Fruit fly (Drosophila melanogaster) whole organism, embryonic: Measurements from ENCODE around the gene Atx-1.
A peak's percentile ranks its signal among the peaks of the same experiment; 100 is the strongest.

Source experiments
- Blimp-1 ChIP-seq: fragments of 200-800 bp; sonication (Bioruptor generic); optimal IDR thresholded peaks from 3 replicates; lab custom pipeline; 2018; ENCODE audit warnings: missing biosample characterization, missing genetic modification characterization, mild to moderate bottlenecking, moderate library complexity, missing genetic modification reagents
- CG10209 ChIP-seq: fragments of 200-800 bp; sonication (Bioruptor generic); optimal IDR thresholded peaks from 3 replicates; lab custom pipeline; 2017; ENCODE audit warnings: missing biosample characterization, mild to moderate bottlenecking, missing genetic modification characterization, missing genetic modification reagents
- CG1024 ChIP-seq: fragments of 200-800 bp; sonication (Bioruptor generic); IDR thresholded peaks from 2 replicates; pipeline ENCODE4 v1.3.6; 2022; ENCODE audit warnings: missing biosample characterization, missing genetic modification characterization
- CG10366 ChIP-seq: fragments of 200-800 bp; sonication (Bioruptor generic); IDR thresholded peaks from 2 replicates; pipeline ENCODE4 v1.3.6; 2022; ENCODE audit warnings: missing biosample characterization, missing genetic modification characterization
- CG10543 ChIP-seq: fragments of 200-800 bp; sonication (Bioruptor generic); optimal IDR thresholded peaks from 3 replicates; lab custom pipeline; 2017; ENCODE audit warnings: missing biosample characterization, mild to moderate bottlenecking, missing genetic modification characterization, moderate library complexity
- CG11695 ChIP-seq: fragments of 200-800 bp; sonication (Bioruptor generic); IDR thresholded peaks from 3 replicates; pipeline ENCODE4 v1.3.6; 2022; ENCODE audit warnings: missing biosample characterization, missing genetic modification characterization
- CG12104 ChIP-seq: fragments of 200-800 bp; sonication (Bioruptor generic); optimal IDR thresholded peaks from 3 replicates; lab custom pipeline; 2016; ENCODE audit warnings: missing biosample characterization, missing genetic modification characterization
- CG14860 ChIP-seq: fragments of 200-800 bp; sonication (Bioruptor generic); IDR thresholded peaks from 3 replicates; pipeline ENCODE4 v1.3.6; 2022; ENCODE audit warnings: missing biosample characterization, missing genetic modification characterization; ENCODE audit not compliant: partially characterized antibody
- CG1603 ChIP-seq: fragments of 200-800 bp; sonication (Bioruptor generic); optimal IDR thresholded peaks from 2 replicates; lab custom pipeline; 2019; ENCODE audit warnings: missing biosample characterization, mild to moderate bottlenecking, missing genetic modification characterization, moderate library complexity
- CG18764 ChIP-seq: fragments of 200-800 bp; sonication (Bioruptor generic); optimal IDR thresholded peaks from 3 replicates; lab custom pipeline; 2016; ENCODE audit warnings: missing biosample characterization, missing genetic modification characterization
- CG32767 ChIP-seq: fragments of 200-800 bp; sonication (Bioruptor generic); IDR thresholded peaks from 2 replicates; pipeline ENCODE4 v1.3.6; 2022; ENCODE audit warnings: missing biosample characterization, missing genetic modification characterization
- CG4617 ChIP-seq: fragments of 200-800 bp; sonication (Bioruptor generic); optimal IDR thresholded peaks from 3 replicates; lab custom pipeline; 2016; ENCODE audit warnings: missing biosample characterization, missing genetic modification characterization, borderline replicate concordance
- CG6175 ChIP-seq: fragments of 200-800 bp; sonication (Bioruptor generic); IDR thresholded peaks from 3 replicates; pipeline ENCODE4 v1.3.6; 2022; ENCODE audit warnings: missing biosample characterization, missing genetic modification characterization
- CG6654 ChIP-seq: fragments of 200-800 bp; sonication (Bioruptor generic); optimal IDR thresholded peaks from 2 replicates; lab custom pipeline; 2017; ENCODE audit warnings: missing biosample characterization, mild to moderate bottlenecking, missing genetic modification characterization
- CG7745 ChIP-seq: fragments of 200-800 bp; sonication (Bioruptor generic); optimal IDR thresholded peaks from 2 replicates; lab custom pipeline; 2018; ENCODE audit warnings: missing biosample characterization, mild to moderate bottlenecking, missing genetic modification characterization, moderate library complexity
- CG8388 ChIP-seq: fragments of 200-800 bp; sonication (Bioruptor generic); optimal IDR thresholded peaks from 2 replicates; lab custom pipeline; 2019; ENCODE audit warnings: missing biosample characterization, mild to moderate bottlenecking, missing genetic modification characterization, moderate library complexity
- CG9797 ChIP-seq: fragments of 200-800 bp; sonication (Bioruptor generic); optimal IDR thresholded peaks from 3 replicates; lab custom pipeline; 2018; ENCODE audit warnings: missing biosample characterization, mild to moderate bottlenecking, missing genetic modification characterization
- Chrac-16 ChIP-seq: fragments of 200-800 bp; sonication (Bioruptor generic); optimal IDR thresholded peaks from 3 replicates; lab custom pipeline; 2016; ENCODE audit warnings: missing biosample characterization, missing genetic modification characterization
- CkIIα-i1 ChIP-seq: fragments of 200-800 bp; sonication (Bioruptor generic); IDR thresholded peaks from 2 replicates; pipeline ENCODE4 v1.3.6; 2022; ENCODE audit warnings: missing biosample characterization, missing genetic modification characterization
- D19A ChIP-seq: fragments of 200-800 bp; optimal IDR thresholded peaks from 3 replicates; lab custom pipeline; 2019; ENCODE audit warnings: missing biosample characterization, mild to moderate bottlenecking, missing genetic modification characterization, moderate library complexity
- Dbx ChIP-seq: fragments of 200-800 bp; sonication (Bioruptor generic); IDR thresholded peaks from 3 replicates; pipeline ENCODE4 v1.3.6; 2022; ENCODE audit warnings: missing biosample characterization, missing genetic modification characterization
- Deaf1 ChIP-seq: fragments of 200-800 bp; optimal IDR thresholded peaks from 3 replicates; lab custom pipeline; 2019; ENCODE audit warnings: missing biosample characterization, mild to moderate bottlenecking, missing genetic modification characterization, moderate library complexity
- Dip3 ChIP-seq: fragments of 200-800 bp; sonication (Bioruptor generic); optimal IDR thresholded peaks from 3 replicates; lab custom pipeline; 2016; ENCODE audit warnings: missing biosample characterization, missing genetic modification characterization
- Dref ChIP-seq: fragments of 200-800 bp; sonication (Bioruptor generic); IDR thresholded peaks from 2 replicates; pipeline ENCODE4 v1.3.6; 2022; ENCODE audit warnings: missing biosample characterization, missing genetic modification characterization
- Hr51 ChIP-seq, 2 experiments: fragments of 200-800 bp; sonication (Bioruptor generic); optimal IDR thresholded peaks; 2 replicates in 1 of 2; 3 replicates in 1 of 2; lab custom pipeline; 2016 to 2018; ENCODE audit warnings: missing biosample characterization in 2 of 2, missing genetic modification characterization in 2 of 2, mild to moderate bottlenecking in 1 of 2, moderate library complexity in 1 of 2
- Hr78 ChIP-seq, 2 experiments: fragments of 200-800 bp in 1 of 2; fragments of >200 bp in 1 of 2; sonication (Bioruptor generic) in 1 of 2; optimal IDR thresholded peaks; 2 replicates each; lab custom pipeline; 2017 to 2019; ENCODE audit warnings: missing biosample characterization in 2 of 2, missing genetic modification characterization in 2 of 2, mild to moderate bottlenecking in 1 of 2, moderate library complexity in 1 of 2
- Hsf ChIP-seq: fragments of 200-800 bp; sonication (Bioruptor generic); optimal IDR thresholded peaks from 3 replicates; lab custom pipeline; 2016; ENCODE audit warnings: missing biosample characterization, missing genetic modification characterization
- MBD-R2 ChIP-seq: fragments of 200-800 bp; sonication (Bioruptor generic); IDR thresholded peaks from 2 replicates; pipeline ENCODE4 v1.3.6; 2022; ENCODE audit warnings: missing biosample characterization, missing genetic modification characterization
- Mad ChIP-seq: fragments of 200-800 bp; sonication (Bioruptor generic); optimal IDR thresholded peaks from 2 replicates; lab custom pipeline; 2016; ENCODE audit warnings: missing biosample characterization, missing genetic modification characterization
- Nf-YB ChIP-seq: fragments of 200-800 bp; sonication (Bioruptor generic); optimal IDR thresholded peaks from 3 replicates; lab custom pipeline; 2019; ENCODE audit warnings: missing biosample characterization, mild to moderate bottlenecking, missing genetic modification characterization, moderate library complexity
- Sox100B ChIP-seq: fragments of 200-800 bp; sonication (Bioruptor generic); optimal IDR thresholded peaks from 3 replicates; lab custom pipeline; 2018; ENCODE audit warnings: missing biosample characterization, mild to moderate bottlenecking, missing genetic modification characterization
- insv ChIP-seq, 2 experiments: fragments of 200-800 bp; sonication (Bioruptor generic); optimal IDR thresholded peaks; 3 replicates each; lab custom pipeline; 2016 to 2018; ENCODE audit warnings: missing biosample characterization in 2 of 2, missing genetic modification characterization in 2 of 2
- kay ChIP-seq: fragments of 200-800 bp; sonication (Bioruptor generic); optimal IDR thresholded peaks from 2 replicates; lab custom pipeline; 2016; ENCODE audit warnings: missing biosample characterization, missing genetic modification characterization
- lilli ChIP-seq: fragments of 200-800 bp; sonication (Bioruptor generic); optimal IDR thresholded peaks from 3 replicates; lab custom pipeline; 2016; ENCODE audit warnings: missing biosample characterization, missing genetic modification characterization
- lov ChIP-seq, 2 experiments: fragments of 200-800 bp in 1 of 2; fragments of >200 bp in 1 of 2; sonication (Bioruptor generic) in 1 of 2; IDR thresholded peaks in 1 of 2; optimal IDR thresholded peaks in 1 of 2; 2 replicates in 1 of 2; 3 replicates in 1 of 2; pipeline versions ENCODE4 v1.3.6 to Lab custom; 2017 to 2022; ENCODE audit warnings: missing biosample characterization in 1 of 2, missing genetic modification characterization in 1 of 2
- maf-S ChIP-seq: fragments of 200-800 bp; sonication (Bioruptor generic); optimal IDR thresholded peaks from 2 replicates; lab custom pipeline; 2016; ENCODE audit warnings: missing biosample characterization, missing genetic modification characterization
- mam ChIP-seq: fragments of 200-800 bp; sonication (Bioruptor generic); optimal IDR thresholded peaks from 3 replicates; lab custom pipeline; 2016; ENCODE audit warnings: missing biosample characterization, missing genetic modification characterization
- nerfin-1 ChIP-seq: fragments of 200-800 bp; sonication (Bioruptor generic); optimal IDR thresholded peaks from 3 replicates; lab custom pipeline; 2019; ENCODE audit warnings: missing biosample characterization, mild to moderate bottlenecking, missing genetic modification characterization, moderate library complexity
- p53 ChIP-seq: fragments of 200-800 bp; sonication (Bioruptor generic); optimal IDR thresholded peaks from 2 replicates; lab custom pipeline; 2016; ENCODE audit warnings: missing biosample characterization, missing genetic modification characterization
- peb ChIP-seq: fragments of 200-800 bp; sonication (Bioruptor generic); IDR thresholded peaks from 2 replicates; pipeline ENCODE4 v1.3.6; 2022; ENCODE audit warnings: missing biosample characterization, missing genetic modification characterization
- prd ChIP-seq, 3 experiments: fragments of >200 bp in 2 of 3; fragments of 200-800 bp in 1 of 3; sonication (Bioruptor generic) in 1 of 3; optimal IDR thresholded peaks in 2 of 3; IDR thresholded peaks in 1 of 3; 2 replicates in 2 of 3; 3 replicates in 1 of 3; pipeline versions ENCODE4 v1.3.6 to Lab custom; 2017 to 2022; ENCODE audit warnings: missing biosample characterization in 1 of 3, missing genetic modification characterization in 1 of 3
- ro ChIP-seq: fragments of 200-800 bp; sonication (Bioruptor generic); IDR thresholded peaks from 2 replicates; pipeline ENCODE4 v1.3.6; 2022; ENCODE audit warnings: missing biosample characterization, missing genetic modification characterization
- shn ChIP-seq: fragments of 200-800 bp; sonication (Bioruptor generic); optimal IDR thresholded peaks from 3 replicates; lab custom pipeline; 2016; ENCODE audit warnings: missing biosample characterization, missing genetic modification characterization
- sima ChIP-seq: fragments of 200-800 bp; sonication (Bioruptor generic); optimal IDR thresholded peaks from 2 replicates; lab custom pipeline; 2016; ENCODE audit warnings: missing biosample characterization, missing genetic modification characterization
- sqz ChIP-seq: fragments of 200-800 bp; sonication (Bioruptor generic); optimal IDR thresholded peaks from 3 replicates; lab custom pipeline; 2018; ENCODE audit warnings: missing biosample characterization, mild to moderate bottlenecking, missing genetic modification characterization
- tll ChIP-seq, 2 experiments: fragments of 200-800 bp in 1 of 2; fragments of >200 bp in 1 of 2; sonication (Bioruptor generic) in 1 of 2; optimal IDR thresholded peaks; 2 replicates each; lab custom pipeline; 2017 to 2019; ENCODE audit warnings: missing biosample characterization in 2 of 2, missing genetic modification characterization in 2 of 2, mild to moderate bottlenecking in 1 of 2, moderate library complexity in 1 of 2
- zf30C ChIP-seq: fragments of 200-800 bp; sonication (Bioruptor generic); optimal IDR thresholded peaks from 3 replicates; lab custom pipeline; 2018; ENCODE audit warnings: missing biosample characterization, mild to moderate bottlenecking, missing genetic modification characterization

Gene Atx-1

DNA sequence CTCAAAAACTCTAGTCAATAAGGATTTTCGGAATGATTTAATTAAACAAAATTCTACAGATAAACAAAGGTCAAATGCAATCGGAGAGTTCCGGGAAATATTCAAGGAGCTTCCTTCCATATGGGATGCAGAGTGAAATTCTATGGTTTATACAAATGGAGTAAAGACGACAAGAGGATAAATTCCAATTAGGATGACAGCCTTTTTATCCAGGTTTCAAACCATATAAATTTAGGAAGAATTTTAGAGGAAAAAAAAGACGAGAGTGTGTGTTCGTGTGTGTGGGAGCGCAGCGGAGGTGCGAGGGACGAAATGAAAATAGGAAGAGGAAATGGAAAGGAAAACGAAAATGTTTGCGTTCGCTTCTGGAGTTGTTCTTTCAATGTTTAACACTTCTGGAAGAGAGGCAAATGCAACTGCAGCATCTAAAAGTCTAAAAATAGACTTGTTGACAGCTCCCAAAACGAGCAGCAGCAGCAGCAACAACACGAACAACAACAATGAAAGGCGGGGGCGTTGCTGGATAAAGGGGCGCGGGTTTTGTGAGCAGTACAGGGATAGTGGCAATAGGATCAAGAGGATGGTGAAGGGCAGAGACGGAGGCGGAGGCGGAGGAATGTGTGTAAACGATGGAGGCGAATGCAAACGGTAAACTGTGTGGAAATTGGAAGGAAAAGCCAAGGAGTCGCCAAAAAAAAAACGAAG lies 20.5 kb upstream of the Atx-1 start (continued):
- no peak for TF ChIP-seq Hsf (GFP tag; lab: Kevin White, UChicago)
- no peak for TF ChIP-seq CG7745
- peak; percentile 18 for TF ChIP-seq zf30C (GFP tag; lab: Kevin White, UChicago)
- TF ChIP-seq CG4617 (GFP tag; lab: Kevin White, UChicago): no peak
- no peak for TF ChIP-seq lilli (GFP tag; lab: Kevin White, UChicago)
- TF ChIP-seq sqz (GFP tag; lab: Kevin White, UChicago): no peak
- peak; percentile 86 to 97 for TF ChIP-seq insv (GFP tag; optimal IDR thresholded peaks at IDR 0.05; lab: Kevin White, UChicago)

DNA sequence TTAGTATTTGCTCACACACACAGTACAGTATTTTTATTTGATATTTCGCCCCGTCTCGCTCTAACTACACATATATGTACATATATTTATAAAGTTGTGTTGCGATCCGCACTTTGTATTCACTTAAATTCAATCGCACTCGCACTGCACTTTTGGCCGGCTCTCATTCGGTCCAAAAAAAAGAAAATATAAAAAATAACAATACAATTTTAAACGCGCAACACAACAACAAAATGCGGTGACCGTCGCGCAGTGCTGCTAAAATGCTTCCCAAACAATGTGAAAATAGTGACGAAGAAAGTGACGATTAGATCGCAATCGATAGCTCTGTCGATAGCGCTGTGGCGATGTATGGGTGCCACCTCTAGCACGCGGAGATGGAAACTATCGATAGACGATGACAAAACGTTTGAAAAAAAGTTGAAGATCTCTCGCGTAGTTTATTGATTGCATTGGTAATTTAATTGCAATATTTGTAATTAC lies 19.7 kb upstream of the Atx-1 start, which contains the start of the genes C3G and pod1:
Gene C3G, minus strand, starts transcription at position 282 of the 483 bp plus-strand sequence.
Gene pod1, plus strand, starts transcription at position 373 of the 483 bp plus-strand sequence.
- TF ChIP-seq nerfin-1 (tag; lab: Kevin White, UChicago) (peak; percentile 23), p53 (GFP tag; lab: Kevin White, UChicago) (peak; percentile 40), peb (no peak), CG6654 (no peak), lov (optimal IDR thresholded peaks at IDR 0.05; lab: Kevin White, UChicago) (no peak), lov (GFP tag; IDR thresholded peaks at IDR 0.05; lab: Robert Waterston, UW) (no peak), CG6175 (GFP tag; lab: Robert Waterston, UW) (no peak), CG18764 (GFP tag; lab: Kevin White, UChicago) (no peak), CG8388 (GFP tag; lab: Kevin White, UChicago) (no peak), MBD-R2 (GFP tag; lab: Robert Waterston, UW) (peak; percentile 69), CG1603 (tag; lab: Kevin White, UChicago) (peak; percentile 79), CG32767 (no peak), Deaf1 (tag; lab: Kevin White, UChicago) (no peak), Chrac-16 (GFP tag; lab: Kevin White, UChicago) (peak; percentile 31), CG11695 (no peak), kay (no peak), CG9797 (GFP tag; lab: Kevin White, UChicago) (peak; percentile 83), CG10209 (GFP tag; lab: Kevin White, UChicago) (no peak), prd (optimal IDR thresholded peaks at IDR 0.05; lab: Kevin White, UChicago) (no peak), prd (GFP tag; IDR thresholded peaks at IDR 0.05; lab: Robert Waterston, UW) (no peak), ro (GFP tag; lab: Robert Waterston, UW) (no peak), CG14860 (GFP tag; lab: Robert Waterston, UW) (peak; percentile 97), CG10543 (GFP tag; lab: Kevin White, UChicago) (peak; percentile 33), tll (GFP tag; optimal IDR thresholded peaks at IDR 0.05; lab: Kevin White, UChicago) (no peak), Hr51 (GFP tag; optimal IDR thresholded peaks at IDR 0.05; lab: Kevin White, UChicago) (no peak), Hr78 (GFP tag; optimal IDR thresholded peaks at IDR 0.05; lab: Kevin White, UChicago) (no peak), CG10366 (GFP tag; lab: Robert Waterston, UW) (no peak), Mad (GFP tag; lab: Kevin White, UChicago) (peak; percentile 21), sima (no peak), shn (GFP tag; lab: Kevin White, UChicago) (peak; percentile 43), CkIIα-i1 (GFP tag; lab: Robert Waterston, UW) (no peak), Blimp-1 (GFP tag; lab: Kevin White, UChicago) (peak; percentile 22), Nf-YB (GFP tag; lab: Kevin White, UChicago) (peak; percentile 21), CG1024 (GFP tag; lab: Robert Waterston, UW) (no peak), maf-S (GFP tag; lab: Kevin White, UChicago) (no peak), D19A (tag; lab: Kevin White, UChicago) (no peak), CG12104 (no peak), Dref (GFP tag; lab: Robert Waterston, UW) (peak; percentile 99), Dbx (peak; percentile 77), mam (GFP tag; lab: Kevin White, UChicago) (peak; percentile 68), Dip3 (GFP tag; lab: Kevin White, UChicago) (peak; percentile 6), Sox100B (GFP tag; lab: Kevin White, UChicago) (no peak)
